Worm (Caenorhabditis elegans) whole organism, young adult: Measurements from ENCODE around the gene T04A8.13.

ENCODE experiments used
- B0035.1 ChIP-seq: sonication (generic microtip); optimal IDR thresholded peaks from 2 replicates; lab custom pipeline; 2016; ENCODE audit warnings: missing genetic modification characterization, mild to moderate bottlenecking, missing compliant biosample characterization, missing genotype, missing genetic modification reagents
- C17E4.6 ChIP-seq: fragments of 200-800 bp; sonication (Bioruptor generic); IDR thresholded peaks from 2 replicates; pipeline ENCODE4 v1.3.6; 2022; ENCODE audit warnings: missing genetic modification reagents, missing genetic modification characterization, missing compliant biosample characterization
- F49E8.2 ChIP-seq: sonication (generic microtip); optimal IDR thresholded peaks from 3 replicates; lab custom pipeline; 2017; ENCODE audit warnings: missing genetic modification characterization, mild to moderate bottlenecking, missing compliant biosample characterization, antibody characterized with exemption, moderate library complexity; ENCODE audit not compliant: insufficient read depth
- F55B11.4 ChIP-seq: sonication (generic microtip); optimal IDR thresholded peaks from 2 replicates; lab custom pipeline; 2016; ENCODE audit warnings: missing compliant biosample characterization, missing genetic modification characterization, borderline replicate concordance; ENCODE audit not compliant: insufficient read depth
- F57A8.1 ChIP-seq: fragments of 200-800 bp; sonication (Bioruptor generic); optimal IDR thresholded peaks from 2 replicates; lab custom pipeline; 2018; ENCODE audit warnings: mild to moderate bottlenecking, missing genetic modification characterization, moderate library complexity, missing compliant biosample characterization
- F57C9.4 ChIP-seq: sonication (generic microtip); optimal IDR thresholded peaks from 2 replicates; lab custom pipeline; 2017; ENCODE audit warnings: mild to moderate bottlenecking, missing genetic modification characterization, missing compliant biosample characterization
- T07F8.4 ChIP-seq: sonication (generic microtip); optimal IDR thresholded peaks from 2 replicates; lab custom pipeline; 2016; ENCODE audit warnings: mild to moderate bottlenecking, missing genetic modification characterization, moderate library complexity, missing compliant biosample characterization
- ama-1 ChIP-seq, 3 experiments: fragments of 150-350 bp in 1 of 3; sonication (generic microtip) in 2 of 3; optimal IDR thresholded peaks; 2 replicates each; lab custom pipeline; 2014 to 2018; ENCODE audit warnings: missing biosample characterization in 2 of 3, missing genetic modification characterization in 2 of 3, missing genetic modification reagents in 2 of 3
- aptf-2 ChIP-seq: fragments of 200-800 bp; sonication (Bioruptor generic); conservative IDR thresholded peaks from 2 replicates; pipeline ENCODE4 v1.3.6; 2022; ENCODE audit warnings: missing genetic modification reagents, missing genetic modification characterization, missing compliant biosample characterization
- attf-3 ChIP-seq: fragments of 200-800 bp; sonication (Bioruptor generic); conservative IDR thresholded peaks from 2 replicates; pipeline ENCODE4 v1.3.6; 2022; ENCODE audit warnings: missing genetic modification reagents, missing genetic modification characterization, missing compliant biosample characterization
- attf-6 ChIP-seq: fragments of 200-800 bp; sonication (Bioruptor generic); IDR thresholded peaks from 2 replicates; pipeline ENCODE4 v1.3.6; 2022; ENCODE audit warnings: missing genetic modification reagents, missing genetic modification characterization, missing compliant biosample characterization
- bed-1 ChIP-seq: fragments of 200-800 bp; sonication (Bioruptor generic); IDR thresholded peaks from 2 replicates; pipeline ENCODE4 v1.3.6; 2022; ENCODE audit warnings: missing genetic modification reagents, missing genetic modification characterization, missing compliant biosample characterization
- cebp-1 ChIP-seq, 2 experiments: fragments of 200-800 bp in 1 of 2; sonication (Bioruptor generic) in 1 of 2; sonication (generic microtip) in 1 of 2; IDR thresholded peaks in 1 of 2; optimal IDR thresholded peaks in 1 of 2; 2 replicates each; pipeline versions ENCODE4 v1.3.6 to Lab custom; 2017 to 2022; ENCODE audit warnings: missing compliant biosample characterization in 2 of 2, missing genetic modification characterization in 2 of 2, mild to moderate bottlenecking in 1 of 2, missing genetic modification reagents in 1 of 2, moderate library complexity in 1 of 2
- ceh-100 ChIP-seq: fragments of 200-800 bp; sonication (Bioruptor generic); IDR thresholded peaks from 2 replicates; pipeline ENCODE4 v1.3.6; 2022; ENCODE audit warnings: missing genetic modification reagents, missing genetic modification characterization, missing compliant biosample characterization
- ceh-27 ChIP-seq: fragments of 200-800 bp; sonication (Bioruptor generic); optimal IDR thresholded peaks from 2 replicates; lab custom pipeline; 2018; ENCODE audit warnings: mild to moderate bottlenecking, missing genetic modification characterization, moderate library complexity, missing compliant biosample characterization
- ceh-91 ChIP-seq: fragments of 200-800 bp; sonication (Bioruptor generic); IDR thresholded peaks from 2 replicates; pipeline ENCODE4 v1.3.6; 2022; ENCODE audit warnings: missing genetic modification reagents, missing genetic modification characterization, missing compliant biosample characterization
- chd-7 ChIP-seq: sonication (generic microtip); optimal IDR thresholded peaks from 2 replicates; lab custom pipeline; 2016; ENCODE audit warnings: mild to moderate bottlenecking, missing genetic modification characterization, moderate library complexity, missing compliant biosample characterization
- die-1 ChIP-seq: sonication (generic microtip); optimal IDR thresholded peaks from 2 replicates; lab custom pipeline; 2016; ENCODE audit warnings: missing genotype, mild to moderate bottlenecking, missing genetic modification characterization, missing compliant biosample characterization
- dox-1 ChIP-seq: fragments of 200-800 bp; sonication (Bioruptor generic); IDR thresholded peaks from 2 replicates; pipeline ENCODE4 v1.3.6; 2022; ENCODE audit warnings: missing genetic modification reagents, missing genetic modification characterization, missing compliant biosample characterization
- dpff-1 ChIP-seq: sonication (generic microtip); optimal IDR thresholded peaks from 2 replicates; lab custom pipeline; 2017; ENCODE audit warnings: mild to moderate bottlenecking, missing genetic modification characterization, missing compliant biosample characterization
- dpl-1 ChIP-seq: fragments of 150-350 bp; optimal IDR thresholded peaks from 2 replicates; lab custom pipeline; 2014; ENCODE audit warnings: missing biosample characterization, missing genetic modification reagents, missing genetic modification characterization
- him-1 ChIP-seq: sonication (generic microtip); optimal IDR thresholded peaks from 2 replicates; lab custom pipeline; 2016; ENCODE audit warnings: missing genotype, missing genetic modification reagents, missing genetic modification characterization, missing compliant biosample characterization
- hlh-12 ChIP-seq: sonication (generic microtip); optimal IDR thresholded peaks from 2 replicates; lab custom pipeline; 2016; ENCODE audit warnings: missing genetic modification characterization, missing compliant biosample characterization
- hmg-20 ChIP-seq: fragments of 200-800 bp; sonication (Bioruptor generic); IDR thresholded peaks from 2 replicates; pipeline ENCODE4 v1.3.6; 2022; ENCODE audit warnings: missing genetic modification reagents, missing genetic modification characterization, missing compliant biosample characterization
- hsf-1 ChIP-seq: fragments of 200-800 bp; sonication (Bioruptor generic); IDR thresholded peaks from 2 replicates; pipeline ENCODE4 v1.3.6; 2022; ENCODE audit warnings: missing genetic modification reagents, missing genetic modification characterization, missing compliant biosample characterization
- let-526 ChIP-seq: fragments of 200-800 bp; sonication (Bioruptor generic); IDR thresholded peaks from 2 replicates; pipeline ENCODE4 v1.3.6; 2022; ENCODE audit warnings: missing genetic modification reagents, missing genetic modification characterization, missing compliant biosample characterization
- lin-35 ChIP-seq, 3 experiments: fragments of 150-350 bp in 2 of 3; sonication (generic microtip) in 1 of 3; optimal IDR thresholded peaks; 2 replicates each; lab custom pipeline; 2014 to 2018; ENCODE audit warnings: missing biosample characterization in 3 of 3, missing genetic modification characterization in 3 of 3, missing genetic modification reagents in 3 of 3
- lin-40 ChIP-seq: sonication (generic microtip); optimal IDR thresholded peaks from 2 replicates; lab custom pipeline; 2016; ENCODE audit warnings: missing genetic modification characterization, mild to moderate bottlenecking, missing compliant biosample characterization, missing genotype, missing genetic modification reagents
- lsl-1 ChIP-seq: fragments of 200-800 bp; sonication (Bioruptor generic); optimal IDR thresholded peaks from 2 replicates; lab custom pipeline; 2018; ENCODE audit warnings: mild to moderate bottlenecking, missing genetic modification characterization, moderate library complexity, missing compliant biosample characterization
- lsy-27 ChIP-seq: sonication (generic microtip); optimal IDR thresholded peaks from 2 replicates; lab custom pipeline; 2017; ENCODE audit warnings: missing genetic modification characterization, mild to moderate bottlenecking, missing compliant biosample characterization, antibody characterized with exemption, missing genotype, borderline replicate concordance; ENCODE audit not compliant: insufficient read depth
- madf-10 ChIP-seq: sonication (generic microtip); optimal IDR thresholded peaks from 2 replicates; lab custom pipeline; 2016; ENCODE audit warnings: mild to moderate bottlenecking, missing genetic modification characterization, missing compliant biosample characterization
- madf-6 ChIP-seq: fragments of 200-800 bp; sonication (Bioruptor generic); IDR thresholded peaks from 2 replicates; pipeline ENCODE4 v1.3.6; 2022; ENCODE audit warnings: missing genetic modification reagents, missing genetic modification characterization, missing compliant biosample characterization
- mcd-1 ChIP-seq: fragments of 200-800 bp; sonication (Bioruptor generic); IDR thresholded peaks from 2 replicates; pipeline ENCODE4 v1.3.6; 2022; ENCODE audit warnings: missing genetic modification reagents, missing genetic modification characterization, missing compliant biosample characterization
- nfya-1 ChIP-seq: sonication (generic microtip); optimal IDR thresholded peaks from 2 replicates; lab custom pipeline; 2017; ENCODE audit warnings: antibody characterized with exemption, missing compliant biosample characterization, missing genetic modification characterization, borderline replicate concordance; ENCODE audit not compliant: insufficient read depth
- pbrm-1 ChIP-seq: fragments of 200-800 bp; sonication (Bioruptor generic); IDR thresholded peaks from 2 replicates; pipeline ENCODE4 v1.3.6; 2022; ENCODE audit warnings: missing genetic modification reagents, missing genetic modification characterization, missing compliant biosample characterization
- pha-4 ChIP-seq: fragments of 150-350 bp; sonication (generic microtip); optimal IDR thresholded peaks from 2 replicates; lab custom pipeline; 2014; ENCODE audit warnings: missing biosample characterization, missing genetic modification reagents, missing genetic modification characterization
- rcor-1 ChIP-seq: fragments of 200-800 bp; sonication (Bioruptor generic); IDR thresholded peaks from 2 replicates; pipeline ENCODE4 v1.3.6; 2022; ENCODE audit warnings: missing genetic modification reagents, missing genetic modification characterization, missing compliant biosample characterization
- sdz-38 ChIP-seq: sonication (generic microtip); optimal IDR thresholded peaks from 2 replicates; lab custom pipeline; 2016; ENCODE audit warnings: missing genotype, missing genetic modification characterization, missing compliant biosample characterization
- snpc-1.1 ChIP-seq: sonication (generic microtip); optimal IDR thresholded peaks from 2 replicates; lab custom pipeline; 2017; ENCODE audit warnings: missing genetic modification characterization, mild to moderate bottlenecking, missing compliant biosample characterization, antibody characterized with exemption, moderate library complexity, missing genotype, missing genetic modification reagents; ENCODE audit not compliant: insufficient read depth
- snpc-4 ChIP-seq, 5 experiments: fragments of 150-350 bp in 1 of 5; sonication (generic microtip) in 4 of 5; optimal IDR thresholded peaks; 2 replicates each; lab custom pipeline; 2014 to 2018; ENCODE audit warnings: missing genetic modification characterization in 5 of 5, missing biosample characterization in 3 of 5, antibody characterized with exemption in 2 of 5, mild to moderate bottlenecking in 2 of 5, missing compliant biosample characterization in 2 of 5, missing genotype in 2 of 5, moderate library complexity in 2 of 5, missing genetic modification reagents in 1 of 5
- somi-1 ChIP-seq: fragments of 200-800 bp; sonication (Bioruptor generic); optimal IDR thresholded peaks from 2 replicates; lab custom pipeline; 2018; ENCODE audit warnings: mild to moderate bottlenecking, missing genetic modification characterization, missing compliant biosample characterization
- sptf-2 ChIP-seq: fragments of 200-800 bp; sonication (Bioruptor generic); optimal IDR thresholded peaks from 2 replicates; lab custom pipeline; 2018; ENCODE audit warnings: mild to moderate bottlenecking, missing genetic modification characterization, missing compliant biosample characterization
- tbp1 ChIP-seq: fragments of 200-800 bp; sonication (Bioruptor generic); optimal IDR thresholded peaks from 2 replicates; lab custom pipeline; 2018; ENCODE audit warnings: mild to moderate bottlenecking, missing genetic modification characterization, missing compliant biosample characterization
- tlf-1 ChIP-seq: fragments of 200-800 bp; sonication (Bioruptor generic); optimal IDR thresholded peaks from 2 replicates; lab custom pipeline; 2018; ENCODE audit warnings: mild to moderate bottlenecking, missing genetic modification characterization, missing compliant biosample characterization
- unc-130 ChIP-seq: sonication (generic microtip); optimal IDR thresholded peaks from 2 replicates; lab custom pipeline; 2016; ENCODE audit warnings: missing genetic modification reagents, missing genetic modification characterization, missing compliant biosample characterization
- ztf-26 ChIP-seq: sonication (generic microtip); optimal IDR thresholded peaks from 2 replicates; lab custom pipeline; 2017; ENCODE audit warnings: missing genetic modification characterization, missing compliant biosample characterization

The T04A8.13 gene

DNA sequence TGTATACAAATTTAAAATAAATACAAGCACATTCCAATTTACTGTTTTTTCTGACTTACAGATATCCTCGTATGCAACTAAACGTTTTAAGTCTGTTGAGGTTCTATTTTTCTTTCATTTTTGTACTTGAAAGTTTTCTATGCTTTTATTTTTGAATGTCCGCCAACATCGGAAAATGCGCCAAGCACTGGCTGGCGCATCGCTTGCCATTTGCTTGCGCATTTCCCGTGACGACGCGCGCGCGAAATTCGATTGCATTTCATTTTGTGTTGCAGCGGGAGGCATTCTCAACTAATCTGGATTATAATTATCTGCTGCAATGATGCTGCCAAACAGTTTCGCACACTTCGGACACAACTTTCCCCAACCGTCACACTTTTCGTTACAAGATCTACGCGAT, 50.2 kb downstream of the T04A8.13 start, which contains the start of gene fbxl-2:
Gene fbxl-2 (plus strand): TSS at position 278 of the 400 bp plus-strand sequence.
- peak; percentile 85 for TF ChIP-seq pha-4 (tag; lab: Kevin White, UChicago)
- no peak for TF ChIP-seq F55B11.4 (tag; lab: Kevin White, UChicago)
- TF ChIP-seq nfya-1, result no peak
- peak; percentile 26 for TF ChIP-seq snpc-4 (GFP tag; optimal IDR thresholded peaks at IDR 0.05; lab: Kevin White, UChicago)
- peak in 3 of 4 experiments; percentile 74 to 82 (median 81) for TF ChIP-seq snpc-4 (tag; optimal IDR thresholded peaks at IDR 0.05; lab: Kevin White, UChicago)
- peak; percentile 85 for TF ChIP-seq let-526 (GFP tag; lab: Robert Waterston, UW)
- TF ChIP-seq bed-1 (GFP tag; lab: Robert Waterston, UW), result no peak
- no peak for TF ChIP-seq aptf-2 (GFP tag; lab: Robert Waterston, UW)
- TF ChIP-seq T07F8.4 (tag; lab: Kevin White, UChicago), result peak; percentile 0
- TF ChIP-seq sptf-2 (GFP tag; lab: Kevin White, UChicago), result no peak
- TF ChIP-seq tlf-1, result peak; percentile 96
- TF ChIP-seq ceh-27, result peak; percentile 93
- TF ChIP-seq ceh-100 (GFP tag; lab: Robert Waterston, UW), result peak; percentile 83
- TF ChIP-seq cebp-1 (GFP tag; IDR thresholded peaks at IDR 0.05; lab: Robert Waterston, UW), result peak; percentile 80
- TF ChIP-seq cebp-1 (tag; optimal IDR thresholded peaks at IDR 0.05; lab: Kevin White, UChicago), result peak; percentile 92
- no peak for TF ChIP-seq hlh-12 (tag; lab: Kevin White, UChicago)
- TF ChIP-seq F49E8.2, result peak; percentile 64
- peak; percentile 96 for TF ChIP-seq mcd-1 (GFP tag; lab: Robert Waterston, UW)
- peak; percentile 92 for TF ChIP-seq rcor-1
- no peak for TF ChIP-seq lin-40 (tag; lab: Kevin White, UChicago)
- TF ChIP-seq lsl-1 (GFP tag; lab: Kevin White, UChicago), result peak; percentile 85
- TF ChIP-seq dpl-1 (GFP tag; lab: Kevin White, UChicago), result peak; percentile 98
- no peak for TF ChIP-seq lsy-27 (tag; lab: Kevin White, UChicago)
- peak; percentile 65 for TF ChIP-seq madf-10
- TF ChIP-seq hsf-1 (GFP tag; lab: Robert Waterston, UW), result peak; percentile 85
- TF ChIP-seq lin-35 (GFP tag; optimal IDR thresholded peaks at IDR 0.05; lab: Kevin White, UChicago), result peak; percentile 91 to 99 (median 92)
- TF ChIP-seq ama-1 (optimal IDR thresholded peaks at IDR 0.05; lab: Kevin White, UChicago), result no peak
- peak in 1 of 2 experiments; percentile 54 for TF ChIP-seq ama-1 (GFP tag; optimal IDR thresholded peaks at IDR 0.05; lab: Kevin White, UChicago)
- peak; percentile 70 for TF ChIP-seq somi-1 (GFP tag; lab: Kevin White, UChicago)
- TF ChIP-seq dpff-1 (tag; lab: Kevin White, UChicago), result no peak
- TF ChIP-seq F57C9.4 (tag; lab: Kevin White, UChicago), result no peak
- peak; percentile 94 for TF ChIP-seq pbrm-1
- TF ChIP-seq ceh-91 (GFP tag; lab: Robert Waterston, UW), result peak; percentile 86
- peak; percentile 67; the same call in 1 of the 2 replicates for TF ChIP-seq attf-6 (GFP tag; lab: Robert Waterston, UW)
- TF ChIP-seq F57A8.1 (GFP tag; lab: Kevin White, UChicago), result no peak
- TF ChIP-seq die-1 (tag; lab: Kevin White, UChicago), result no peak
- TF ChIP-seq C17E4.6 (GFP tag; lab: Robert Waterston, UW), result peak; percentile 90
- no peak for TF ChIP-seq sdz-38 (tag; lab: Kevin White, UChicago)
- peak; percentile 36 for TF ChIP-seq unc-130 (GFP tag; lab: Kevin White, UChicago)
- TF ChIP-seq dox-1 (GFP tag; lab: Robert Waterston, UW), result peak; percentile 97
- peak; percentile 67 for TF ChIP-seq B0035.1 (tag; lab: Kevin White, UChicago)
- TF ChIP-seq snpc-1.1 (tag; lab: Kevin White, UChicago), result no peak
- peak; percentile 93 for TF ChIP-seq madf-6 (GFP tag; lab: Robert Waterston, UW)
- peak; percentile 10 for TF ChIP-seq him-1 (tag; lab: Kevin White, UChicago)
- TF ChIP-seq attf-3 (GFP tag; lab: Robert Waterston, UW), result peak; percentile 80
- TF ChIP-seq hmg-20, result peak; percentile 90
- peak; percentile 74 for TF ChIP-seq tbp1 (GFP tag; lab: Kevin White, UChicago)
- peak; percentile 78 for TF ChIP-seq ztf-26
- TF ChIP-seq chd-7 (tag; lab: Kevin White, UChicago), result peak; percentile 71
